Worm (Caenorhabditis elegans): ENCODE measurements around the gene spp-19.
A peak's percentile ranks its signal among the peaks of the same experiment; 100 is the strongest.

The spp-19 gene

DNA sequence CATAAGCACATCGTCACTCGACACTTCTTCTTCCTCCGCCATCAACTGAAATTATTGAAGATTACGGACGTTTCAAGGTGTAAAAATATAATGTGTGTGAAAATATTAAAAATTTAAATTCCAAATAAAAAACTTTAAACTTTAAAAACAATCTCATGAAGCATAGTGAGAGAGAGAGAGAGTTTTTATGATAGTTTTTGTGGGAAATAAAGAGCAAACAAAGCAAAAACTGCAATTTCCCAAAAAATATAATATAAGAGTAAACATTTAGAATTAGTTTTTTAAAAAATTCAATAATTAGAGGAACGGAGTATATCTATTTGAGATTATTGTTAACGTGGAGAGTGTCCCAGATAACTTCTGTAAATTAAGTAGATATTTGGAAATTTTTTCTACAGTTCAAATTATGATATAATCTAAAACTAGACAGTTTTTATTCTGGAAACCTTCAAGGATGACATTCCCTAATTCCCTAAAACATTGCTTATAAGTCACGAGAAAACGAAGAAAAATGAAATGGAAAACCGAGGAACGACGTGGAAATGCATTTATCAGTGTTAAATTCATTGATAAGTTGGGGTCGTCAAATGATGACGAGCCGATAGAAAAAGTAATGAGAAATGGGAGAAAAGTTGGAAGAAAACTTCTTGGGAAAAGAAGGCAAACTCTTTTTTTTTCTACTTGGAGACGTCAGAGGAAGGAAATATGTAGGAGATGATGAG is 14.9 kb downstream of the spp-19 start, which contains the start of gene dre-1:
TSS of gene dre-1 (minus strand) at position 51 of the 722 bp plus-strand sequence.
- TF ChIP-seq ceh-16 (tag; optimal IDR thresholded peaks at IDR 0.05) = no peak
- TF ChIP-seq nhr-21 (tag; optimal IDR thresholded peaks at IDR 0.05) = no peak
- TF ChIP-seq peb-1 (tag; optimal IDR thresholded peaks at IDR 0.05) = no peak
- peak; percentile 8 for TF ChIP-seq unc-55 (GFP tag; optimal IDR thresholded peaks at IDR 0.05)
- no peak for TF ChIP-seq ztf-11 (tag; optimal IDR thresholded peaks at IDR 0.05)
- TF ChIP-seq snpc-4 (tag; optimal IDR thresholded peaks at IDR 0.05) = no peak
- TF ChIP-seq blmp-1 (tag; optimal IDR thresholded peaks at IDR 0.05; ENCODE audit: insufficient read depth) = no peak
- no peak for TF ChIP-seq nhr-237 (tag; optimal IDR thresholded peaks at IDR 0.05)
- TF ChIP-seq alr-1 (tag; optimal IDR thresholded peaks at IDR 0.05) = no peak
- TF ChIP-seq C34F6.9 (tag; optimal IDR thresholded peaks at IDR 0.05) = no peak
- no peak for TF ChIP-seq nhr-10 (tag; optimal IDR thresholded peaks at IDR 0.05)
- no peak for TF ChIP-seq F13H6.1 (tag; optimal IDR thresholded peaks at IDR 0.05)
- no peak for TF ChIP-seq ZK546.5 (tag; optimal IDR thresholded peaks at IDR 0.05)
- no peak for TF ChIP-seq dmd-4 (tag; optimal IDR thresholded peaks at IDR 0.05)
- no peak for TF ChIP-seq nhr-23 (tag; optimal IDR thresholded peaks at IDR 0.05)
- TF ChIP-seq zag-1 (tag; optimal IDR thresholded peaks at IDR 0.05) = no peak
- TF ChIP-seq nhr-25 (tag; optimal IDR thresholded peaks at IDR 0.05) = no peak
- peak; percentile 82 for TF ChIP-seq fos-1 (tag; optimal IDR thresholded peaks at IDR 0.05)
- TF ChIP-seq mab-5 (tag; optimal IDR thresholded peaks at IDR 0.05) = no peak
- no peak for TF ChIP-seq lin-13 (GFP tag; optimal IDR thresholded peaks at IDR 0.05)
- TF ChIP-seq ztf-1 (GFP tag; conservative IDR thresholded peaks at IDR 0.05) = no peak
- TF ChIP-seq R02D3.7 (tag; optimal IDR thresholded peaks at IDR 0.05) = no peak
- TF ChIP-seq nhr-6 (tag; optimal IDR thresholded peaks at IDR 0.05) = no peak
- peak; percentile 6 for TF ChIP-seq crh-2 (tag; optimal IDR thresholded peaks at IDR 0.05)

DNA sequence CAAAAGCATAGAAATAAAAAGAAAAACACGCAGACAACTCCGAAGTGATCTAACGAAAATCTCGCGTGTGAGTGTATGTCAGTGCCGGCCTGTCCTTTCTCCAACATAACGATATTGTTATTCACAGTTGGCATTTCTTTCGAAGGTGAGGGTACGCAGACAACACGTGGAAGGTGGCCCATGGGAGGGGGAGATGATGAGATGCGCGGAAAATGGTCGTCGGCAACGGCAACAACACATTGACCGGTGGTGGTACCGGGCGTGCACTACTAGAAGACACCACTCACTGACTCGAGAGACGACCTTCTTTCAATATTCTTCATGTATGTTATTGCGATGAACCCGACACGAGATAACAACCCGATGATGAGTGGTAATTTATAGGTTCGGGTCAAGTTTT is 16.5 kb downstream of the spp-19 start:
- TF ChIP-seq nhr-12 (tag; optimal IDR thresholded peaks at IDR 0.05) = no peak
- TF ChIP-seq nhr-129 (tag; optimal IDR thresholded peaks at IDR 0.05) = no peak
- no peak for TF ChIP-seq ZK546.5 (tag; optimal IDR thresholded peaks at IDR 0.05)
- no peak for TF ChIP-seq nhr-11 (tag; optimal IDR thresholded peaks at IDR 0.05)
- TF ChIP-seq egl-27 (tag; optimal IDR thresholded peaks at IDR 0.05) = no peak
- no peak for TF ChIP-seq gmeb-1 (tag; optimal IDR thresholded peaks at IDR 0.05)
- peak; percentile 4 for TF ChIP-seq sma-3 (GFP tag; optimal IDR thresholded peaks at IDR 0.05)
- peak; percentile 8 for TF ChIP-seq fos-1 (tag; optimal IDR thresholded peaks at IDR 0.05)
- peak; percentile 30 for TF ChIP-seq sma-9 (GFP tag; optimal IDR thresholded peaks at IDR 0.05)
- TF ChIP-seq sma-9 (tag; optimal IDR thresholded peaks at IDR 0.05) = no peak
- TF ChIP-seq sem-4 (tag; optimal IDR thresholded peaks at IDR 0.05) = no peak

DNA sequence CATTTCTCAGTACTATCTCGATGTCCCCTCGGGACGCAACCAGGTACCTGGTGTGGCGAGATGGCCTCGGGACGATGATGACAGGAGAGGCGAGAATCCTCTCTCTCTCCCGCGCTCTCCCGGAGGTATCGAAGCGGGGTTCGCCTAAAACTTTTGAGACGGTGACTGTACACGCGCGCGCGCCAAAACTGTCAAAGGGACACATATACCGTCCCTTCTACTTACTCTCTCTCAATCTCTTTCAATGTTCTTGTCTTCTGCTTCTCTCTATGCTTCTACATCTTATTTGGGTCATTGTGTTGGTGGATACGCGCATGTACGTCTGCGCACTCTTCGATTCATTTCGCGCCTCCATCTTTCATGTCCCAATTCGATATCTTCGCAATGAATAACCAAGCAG is 19.6 kb downstream of the spp-19 start:
- no peak for TF ChIP-seq unc-39 (tag; optimal IDR thresholded peaks at IDR 0.05)
- peak; percentile 3 for TF ChIP-seq sma-9 (GFP tag; optimal IDR thresholded peaks at IDR 0.05)
- no peak for TF ChIP-seq sma-9 (tag; optimal IDR thresholded peaks at IDR 0.05)
- TF ChIP-seq fos-1 (tag; optimal IDR thresholded peaks at IDR 0.05) = peak; percentile 25
- TF ChIP-seq nhr-25 (tag; optimal IDR thresholded peaks at IDR 0.05) = peak; percentile 21
- no peak for TF ChIP-seq skn-1 (tag; optimal IDR thresholded peaks at IDR 0.05)
- TF ChIP-seq nhr-21 (tag; optimal IDR thresholded peaks at IDR 0.05) = peak; percentile 55
- TF ChIP-seq nhr-129 (tag; optimal IDR thresholded peaks at IDR 0.05) = peak; percentile 10
- peak; percentile 25 for TF ChIP-seq Y55F3AM.14 (GFP tag; optimal IDR thresholded peaks at IDR 0.05)

DNA sequence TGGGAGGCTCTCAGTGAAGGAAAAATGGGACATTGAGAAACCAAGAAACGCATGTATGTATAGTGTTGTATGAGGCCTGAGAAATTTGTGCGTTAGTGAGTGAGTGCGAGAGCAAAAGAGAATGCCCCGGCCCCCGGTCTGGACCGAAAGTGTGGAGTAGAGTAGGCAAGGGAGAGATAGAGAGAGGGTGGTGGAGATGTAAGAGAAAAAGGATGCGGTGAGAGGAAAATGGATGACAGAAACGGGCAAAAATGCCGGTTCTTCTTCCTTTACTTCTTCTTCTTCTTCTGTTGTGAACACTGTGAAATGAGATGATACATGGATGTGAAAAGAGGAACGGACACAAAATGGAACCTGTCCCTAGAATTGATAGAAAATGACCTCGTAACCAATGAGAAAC is 23.2 kb downstream of the spp-19 start:
- no peak for TF ChIP-seq elt-1 (tag; optimal IDR thresholded peaks at IDR 0.05)
- TF ChIP-seq unc-39 (tag; optimal IDR thresholded peaks at IDR 0.05) = no peak
- peak; percentile 30 for TF ChIP-seq F13H6.1 (tag; optimal IDR thresholded peaks at IDR 0.05)
- TF ChIP-seq nhr-21 (tag; optimal IDR thresholded peaks at IDR 0.05) = no peak
- peak; percentile 5 for TF ChIP-seq fos-1 (tag; optimal IDR thresholded peaks at IDR 0.05)
- TF ChIP-seq peb-1 (tag; optimal IDR thresholded peaks at IDR 0.05) = no peak
- TF ChIP-seq nhr-6 (tag; optimal IDR thresholded peaks at IDR 0.05) = no peak
- no peak for TF ChIP-seq ztf-4 (tag; optimal IDR thresholded peaks at IDR 0.05)
- no peak for TF ChIP-seq lin-11 (tag; optimal IDR thresholded peaks at IDR 0.05)
- no peak for TF ChIP-seq ztf-11 (tag; optimal IDR thresholded peaks at IDR 0.05)
- TF ChIP-seq ZK546.5 (tag; optimal IDR thresholded peaks at IDR 0.05) = no peak
- no peak for TF ChIP-seq gmeb-1 (tag; optimal IDR thresholded peaks at IDR 0.05)
- TF ChIP-seq alr-1 (tag; optimal IDR thresholded peaks at IDR 0.05) = no peak
- peak; percentile 16 for TF ChIP-seq crh-2 (tag; optimal IDR thresholded peaks at IDR 0.05)
- no peak for TF ChIP-seq ceh-82 (tag; optimal IDR thresholded peaks at IDR 0.05)
- TF ChIP-seq lin-13 (GFP tag; optimal IDR thresholded peaks at IDR 0.05) = no peak
- TF ChIP-seq lsy-2 (tag; optimal IDR thresholded peaks at IDR 0.05) = peak in 1 of 2 experiments; percentile 12
- no peak for TF ChIP-seq nhr-237 (tag; optimal IDR thresholded peaks at IDR 0.05)
- no peak for TF ChIP-seq egl-27 (tag; optimal IDR thresholded peaks at IDR 0.05)
- no peak for TF ChIP-seq mab-5 (tag; optimal IDR thresholded peaks at IDR 0.05)
- TF ChIP-seq unc-55 (GFP tag; optimal IDR thresholded peaks at IDR 0.05) = peak; percentile 7
- TF ChIP-seq nhr-11 (tag; optimal IDR thresholded peaks at IDR 0.05) = no peak
- TF ChIP-seq ceh-16 (tag; optimal IDR thresholded peaks at IDR 0.05) = no peak
- no peak for TF ChIP-seq nhr-10 (tag; optimal IDR thresholded peaks at IDR 0.05)
- peak; percentile 30 for TF ChIP-seq C34F6.9 (tag; optimal IDR thresholded peaks at IDR 0.05)
- TF ChIP-seq ztf-1 (GFP tag; conservative IDR thresholded peaks at IDR 0.05) = no peak
- TF ChIP-seq unc-62 (GFP tag; optimal IDR thresholded peaks at IDR 0.05) = no peak
- no peak for TF ChIP-seq nhr-77 (tag; optimal IDR thresholded peaks at IDR 0.05)
- TF ChIP-seq nhr-129 (tag; optimal IDR thresholded peaks at IDR 0.05) = peak; percentile 29
- TF ChIP-seq dmd-4 (tag; optimal IDR thresholded peaks at IDR 0.05) = no peak

All from whole organism, L2 larva.